Worm (Caenorhabditis elegans) whole organism, L2 larva: ENCODE results near the gene serp-1.1.

Source experiments
- dmd-4 ChIP-seq: sonication (generic microtip); optimal IDR thresholded peaks from 2 replicates; lab custom pipeline; 2017; ENCODE audit warnings: missing biosample characterization, missing genetic modification characterization
- unc-39 ChIP-seq: fragments of 150-350 bp; optimal IDR thresholded peaks from 2 replicates; lab custom pipeline; 2014; ENCODE audit warnings: missing biosample characterization, missing genetic modification characterization
- unc-55 ChIP-seq: fragments of 150-350 bp; sonication (generic microtip); optimal IDR thresholded peaks from 3 replicates; lab custom pipeline; 2014; ENCODE audit warnings: missing biosample characterization, missing genetic modification reagents, missing genetic modification characterization

DNA sequence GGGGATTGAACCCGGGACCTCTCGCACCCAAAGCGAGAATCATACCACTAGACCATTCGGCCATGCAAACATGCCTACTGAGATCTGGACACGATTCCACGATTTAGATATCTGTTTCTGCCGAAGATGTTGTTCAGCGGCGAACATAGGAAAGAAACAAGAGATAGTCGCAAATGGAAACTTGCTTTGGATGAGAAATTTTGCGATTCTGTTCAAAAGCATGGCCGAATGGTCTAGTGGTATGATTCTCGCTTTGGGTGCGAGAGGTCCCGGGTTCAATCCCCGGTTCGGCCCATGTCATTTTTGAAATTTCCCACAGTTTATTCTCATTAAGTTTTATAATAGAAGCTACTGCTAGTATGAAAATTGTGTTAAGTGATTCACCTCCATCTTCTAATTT is 44.7 kb upstream of the serp-1.1 start:
- TF ChIP-seq unc-39 (tag; lab: Kevin White, UChicago) (no peak), dmd-4 (tag; lab: Kevin White, UChicago) (no peak), unc-55 (GFP tag; lab: Kevin White, UChicago) (no peak)
